Fruit fly (Drosophila melanogaster) whole organism, embryonic: ENCODE data around the gene CG14326.

Source experiments
- Ada2b ChIP-seq: fragments of 200-800 bp; sonication (Bioruptor generic); IDR thresholded peaks from 2 replicates; pipeline ENCODE4 v1.3.6; 2022; ENCODE audit warnings: missing biosample characterization, missing genetic modification characterization
- Atf3 ChIP-seq: fragments of 200-800 bp; sonication (Bioruptor generic); optimal IDR thresholded peaks from 3 replicates; lab custom pipeline; 2016; ENCODE audit warnings: missing biosample characterization, missing genetic modification characterization
- CG12219 ChIP-seq: fragments of 200-800 bp; sonication (Bioruptor generic); optimal IDR thresholded peaks from 3 replicates; lab custom pipeline; 2018; ENCODE audit warnings: missing biosample characterization, mild to moderate bottlenecking, missing genetic modification characterization
- CG13624 ChIP-seq: fragments of 200-800 bp; sonication (Bioruptor generic); optimal IDR thresholded peaks from 2 replicates; lab custom pipeline; 2016; ENCODE audit warnings: missing biosample characterization, missing genetic modification characterization
- CG13775 ChIP-seq: fragments of 200-800 bp; sonication (Bioruptor generic); optimal IDR thresholded peaks from 3 replicates; lab custom pipeline; 2017; ENCODE audit warnings: missing biosample characterization, mild to moderate bottlenecking, missing genetic modification characterization
- CG14014 ChIP-seq: fragments of 200-800 bp; sonication (Bioruptor generic); IDR thresholded peaks from 2 replicates; pipeline ENCODE4 v1.3.6; 2022; ENCODE audit warnings: missing biosample characterization, missing genetic modification characterization
- CG14441 ChIP-seq: fragments of 200-800 bp; sonication (Bioruptor generic); IDR thresholded peaks from 2 replicates; pipeline ENCODE4 v1.3.6; 2022; ENCODE audit warnings: missing biosample characterization, missing genetic modification characterization
- CG14710 ChIP-seq: fragments of 200-800 bp; sonication (Bioruptor generic); optimal IDR thresholded peaks from 3 replicates; lab custom pipeline; 2019; ENCODE audit warnings: missing biosample characterization, mild to moderate bottlenecking, missing genetic modification characterization, moderate library complexity
- CG15073 ChIP-seq: fragments of 200-800 bp; sonication (Bioruptor generic); optimal IDR thresholded peaks from 2 replicates; lab custom pipeline; 2016; ENCODE audit warnings: missing biosample characterization, missing genetic modification characterization
- CG15269 ChIP-seq: fragments of 200-800 bp; sonication (Bioruptor generic); optimal IDR thresholded peaks from 2 replicates; lab custom pipeline; 2018; ENCODE audit warnings: missing biosample characterization, mild to moderate bottlenecking, missing genetic modification characterization, moderate library complexity
- CG17612 ChIP-seq: fragments of 200-800 bp; sonication (Bioruptor generic); IDR thresholded peaks from 2 replicates; pipeline ENCODE4 v1.3.6; 2022; ENCODE audit warnings: missing biosample characterization, missing genetic modification characterization
- CG31365 ChIP-seq: fragments of 200-800 bp; sonication (Bioruptor generic); optimal IDR thresholded peaks from 2 replicates; lab custom pipeline; 2018; ENCODE audit warnings: missing biosample characterization, mild to moderate bottlenecking, missing genetic modification characterization
- CG3726 ChIP-seq: fragments of 200-800 bp; sonication (Bioruptor generic); IDR thresholded peaks from 3 replicates; pipeline ENCODE4, ENCODE4 v1.3.6; 2022; ENCODE audit warnings: missing biosample characterization, missing genetic modification characterization
- CG42726 ChIP-seq: fragments of 200-800 bp; sonication (Bioruptor generic); IDR thresholded peaks from 2 replicates; pipeline ENCODE4 v1.3.6; 2022; ENCODE audit warnings: missing biosample characterization, missing genetic modification characterization; ENCODE audit not compliant: partially characterized antibody
- CG4328 ChIP-seq: fragments of 200-800 bp; sonication (Bioruptor generic); optimal IDR thresholded peaks from 3 replicates; lab custom pipeline; 2017; ENCODE audit warnings: missing biosample characterization, missing genetic modification reagents, missing genetic modification characterization
- CG4404 ChIP-seq: fragments of 200-800 bp; sonication (Bioruptor generic); IDR thresholded peaks from 2 replicates; pipeline ENCODE4 v1.3.6; 2022; ENCODE audit warnings: missing biosample characterization, missing genetic modification characterization
- CG6272 ChIP-seq: fragments of 200-800 bp; sonication (Bioruptor generic); IDR thresholded peaks from 2 replicates; pipeline ENCODE4 v1.3.6; 2022; ENCODE audit warnings: missing biosample characterization, missing genetic modification characterization
- CG7839 ChIP-seq: fragments of 200-800 bp; sonication (Bioruptor generic); optimal IDR thresholded peaks from 3 replicates; lab custom pipeline; 2018; ENCODE audit warnings: missing biosample characterization, mild to moderate bottlenecking, missing genetic modification characterization, moderate library complexity
- CG7987 ChIP-seq: fragments of 200-800 bp; sonication (Bioruptor generic); optimal IDR thresholded peaks from 2 replicates; lab custom pipeline; 2018; ENCODE audit warnings: missing biosample characterization, mild to moderate bottlenecking, missing genetic modification characterization, moderate library complexity
- CG8089 ChIP-seq: fragments of 200-800 bp; sonication (Bioruptor generic); optimal IDR thresholded peaks from 3 replicates; lab custom pipeline; 2016; ENCODE audit warnings: missing biosample characterization, missing genetic modification characterization
- Deaf1 ChIP-seq: fragments of 200-800 bp; optimal IDR thresholded peaks from 3 replicates; lab custom pipeline; 2019; ENCODE audit warnings: missing biosample characterization, mild to moderate bottlenecking, missing genetic modification characterization, moderate library complexity
- Dip2 ChIP-seq: fragments of 200-800 bp; sonication (Bioruptor generic); IDR thresholded peaks from 2 replicates; pipeline ENCODE4 v1.3.6; 2022; ENCODE audit warnings: missing biosample characterization, missing genetic modification characterization
- Ets97D ChIP-seq: fragments of 200-800 bp; sonication (Bioruptor generic); optimal IDR thresholded peaks from 3 replicates; lab custom pipeline; 2016; ENCODE audit warnings: missing biosample characterization, missing genetic modification characterization
- Hr51 ChIP-seq, 2 experiments: fragments of 200-800 bp; sonication (Bioruptor generic); optimal IDR thresholded peaks; 2 replicates in 1 of 2; 3 replicates in 1 of 2; lab custom pipeline; 2016 to 2018; ENCODE audit warnings: missing biosample characterization in 2 of 2, missing genetic modification characterization in 2 of 2, mild to moderate bottlenecking in 1 of 2, moderate library complexity in 1 of 2
- Lhr ChIP-seq: fragments of 200-800 bp; sonication (Bioruptor generic); optimal IDR thresholded peaks from 3 replicates; lab custom pipeline; 2017; ENCODE audit warnings: mild to moderate bottlenecking, missing biosample characterization, missing genetic modification reagents, missing genetic modification characterization
- Lpt ChIP-seq: fragments of >200 bp; optimal IDR thresholded peaks from 2 replicates; lab custom pipeline; 2018; ENCODE audit warnings: missing biosample characterization, missing genetic modification characterization
- Myb ChIP-seq: fragments of 200-800 bp; sonication (Bioruptor generic); optimal IDR thresholded peaks from 2 replicates; lab custom pipeline; 2016; ENCODE audit warnings: missing biosample characterization, missing genetic modification characterization
- Oaz ChIP-seq: fragments of 200-800 bp; sonication (Bioruptor generic); IDR thresholded peaks from 2 replicates; pipeline ENCODE4 v1.3.6; 2022; ENCODE audit warnings: missing biosample characterization, missing genetic modification characterization
- Side ChIP-seq: fragments of 200-800 bp; sonication (Bioruptor generic); optimal IDR thresholded peaks from 2 replicates; lab custom pipeline; 2016; ENCODE audit warnings: missing biosample characterization, missing genetic modification characterization
- Six4 ChIP-seq: fragments of 200-800 bp; sonication (Bioruptor generic); optimal IDR thresholded peaks from 2 replicates; lab custom pipeline; 2016; ENCODE audit warnings: missing biosample characterization, missing genetic modification characterization
- az2 ChIP-seq: fragments of 200-800 bp; sonication (Bioruptor generic); optimal IDR thresholded peaks from 3 replicates; lab custom pipeline; 2016; ENCODE audit warnings: missing biosample characterization, missing genetic modification characterization
- bsh ChIP-seq, 2 experiments: fragments of 200-800 bp; sonication (Bioruptor generic); optimal IDR thresholded peaks; 2 replicates each; lab custom pipeline; 2017 to 2018; ENCODE audit warnings: mild to moderate bottlenecking in 2 of 2, missing biosample characterization in 2 of 2, missing genetic modification characterization in 2 of 2, moderate library complexity in 1 of 2
- cad ChIP-seq: fragments of >200 bp; optimal IDR thresholded peaks from 2 replicates; lab custom pipeline; 2017; ENCODE audit warnings: missing biosample characterization, missing genetic modification characterization
- cato ChIP-seq: fragments of 200-800 bp; sonication (Bioruptor generic); optimal IDR thresholded peaks from 2 replicates; lab custom pipeline; 2016; ENCODE audit warnings: missing biosample characterization, missing genetic modification characterization, borderline replicate concordance
- chn ChIP-seq: fragments of 200-800 bp; sonication (Bioruptor generic); optimal IDR thresholded peaks from 2 replicates; lab custom pipeline; 2016; ENCODE audit warnings: missing biosample characterization, missing genetic modification characterization
- crol ChIP-seq: fragments of 200-800 bp; sonication (Bioruptor generic); IDR thresholded peaks from 2 replicates; pipeline ENCODE4 v1.3.6; 2022; ENCODE audit warnings: missing biosample characterization, missing genetic modification characterization
- en ChIP-seq: fragments of 200-800 bp; sonication (Bioruptor generic); optimal IDR thresholded peaks from 2 replicates; lab custom pipeline; 2016; ENCODE audit warnings: missing biosample characterization, missing genetic modification characterization
- fd96Cb ChIP-seq: fragments of 200-800 bp; sonication (Bioruptor generic); optimal IDR thresholded peaks from 2 replicates; lab custom pipeline; 2018; ENCODE audit warnings: missing biosample characterization, mild to moderate bottlenecking, missing genetic modification characterization, moderate library complexity
- gsb-n ChIP-seq: fragments of 200-800 bp; sonication (Bioruptor generic); optimal IDR thresholded peaks from 3 replicates; lab custom pipeline; 2018; ENCODE audit warnings: missing biosample characterization, mild to moderate bottlenecking, missing genetic modification characterization
- her ChIP-seq: fragments of 200-800 bp; sonication (Bioruptor generic); optimal IDR thresholded peaks from 2 replicates; lab custom pipeline; 2016; ENCODE audit warnings: missing biosample characterization, missing genetic modification characterization
- odd ChIP-seq: fragments of 200-800 bp; sonication (Bioruptor generic); optimal IDR thresholded peaks from 2 replicates; lab custom pipeline; 2017; ENCODE audit warnings: missing biosample characterization, mild to moderate bottlenecking, missing genetic modification characterization
- pzg ChIP-seq: fragments of 200-800 bp; sonication (Bioruptor generic); optimal IDR thresholded peaks from 3 replicates; lab custom pipeline; 2018; ENCODE audit warnings: missing biosample characterization, mild to moderate bottlenecking, missing genetic modification characterization, moderate library complexity
- rib ChIP-seq: fragments of 200-800 bp; sonication (Bioruptor generic); IDR thresholded peaks from 2 replicates; pipeline ENCODE4 v1.3.6; 2022; ENCODE audit warnings: missing biosample characterization, missing genetic modification characterization
- sd ChIP-seq: fragments of 200-800 bp; sonication (Bioruptor generic); optimal IDR thresholded peaks from 3 replicates; lab custom pipeline; 2018; ENCODE audit warnings: missing biosample characterization, mild to moderate bottlenecking, missing genetic modification characterization, moderate library complexity
- sens-2 ChIP-seq: fragments of 200-800 bp; sonication (Bioruptor generic); IDR thresholded peaks from 2 replicates; pipeline ENCODE4 v1.3.6; 2022; ENCODE audit warnings: missing biosample characterization, missing genetic modification characterization
- seq ChIP-seq: fragments of 200-800 bp; sonication (Bioruptor generic); IDR thresholded peaks from 2 replicates; pipeline ENCODE4 v1.3.6; 2022; ENCODE audit warnings: missing biosample characterization, missing genetic modification characterization
- sima ChIP-seq: fragments of 200-800 bp; sonication (Bioruptor generic); optimal IDR thresholded peaks from 2 replicates; lab custom pipeline; 2016; ENCODE audit warnings: missing biosample characterization, missing genetic modification characterization
- tup ChIP-seq: fragments of 200-800 bp; sonication (Bioruptor generic); optimal IDR thresholded peaks from 2 replicates; lab custom pipeline; 2016; ENCODE audit warnings: missing biosample characterization, mild to moderate bottlenecking, missing genetic modification characterization, moderate library complexity
- twi ChIP-seq: fragments of 200-800 bp; optimal IDR thresholded peaks from 2 replicates; lab custom pipeline; 2019; ENCODE audit warnings: missing biosample characterization, mild to moderate bottlenecking, missing genetic modification characterization, moderate library complexity
- wor ChIP-seq: fragments of 200-800 bp; sonication (Bioruptor generic); IDR thresholded peaks from 2 replicates; pipeline ENCODE4 v1.3.6; 2022; ENCODE audit warnings: missing biosample characterization, missing genetic modification characterization

CG14326 gene

dm6 chr3R:17583658-17584460 is 35.0 kb upstream of the CG14326 start (continued):
- TF ChIP-seq rib (no peak), Dip2 (GFP tag; lab: Robert Waterston, UW) (no peak), Lhr (GFP tag; lab: Kevin White, UChicago) (no peak), Ets97D (no peak), az2 (peak; percentile 55), CG31365 (tag; lab: Kevin White, UChicago) (no peak), seq (0 out of 2 replicates have a peak, but pooled peaks have one; percentile 11), CG3726 (0 out of 3 replicates have a peak, but pooled peaks have one; percentile 45), CG15269 (tag; lab: Kevin White, UChicago) (peak; percentile 32), pzg (GFP tag; lab: Kevin White, UChicago) (no peak), gsb-n (tag; lab: Kevin White, UChicago) (peak; percentile 61), CG4328 (no peak), CG14710 (tag; lab: Kevin White, UChicago) (peak; percentile 76), CG12219 (GFP tag; lab: Kevin White, UChicago) (peak; percentile 22), cad (no peak), bsh (GFP tag; optimal IDR thresholded peaks at IDR 0.05; lab: Kevin White, UChicago) (peak in 1 of 2 experiments; percentile 85), CG14441 (GFP tag; lab: Robert Waterston, UW) (no peak), twi (tag; lab: Kevin White, UChicago) (peak; percentile 23), en (GFP tag; lab: Kevin White, UChicago) (no peak), Atf3 (GFP tag; lab: Kevin White, UChicago) (no peak), Oaz (GFP tag; lab: Robert Waterston, UW) (no peak), sd (tag; lab: Kevin White, UChicago) (peak; percentile 18), tup (GFP tag; lab: Kevin White, UChicago) (no peak), CG7987 (no peak), crol (GFP tag; lab: Robert Waterston, UW) (peak; percentile 77), CG14014 (GFP tag; lab: Robert Waterston, UW) (no peak), CG42726 (no peak), CG13775 (GFP tag; lab: Kevin White, UChicago) (no peak), Six4 (GFP tag; lab: Kevin White, UChicago) (peak; percentile 24), sens-2 (GFP tag; lab: Robert Waterston, UW) (no peak), CG4404 (GFP tag; lab: Robert Waterston, UW) (peak; percentile 46; the same call in 1 of the 2 replicates), sima (GFP tag; lab: Kevin White, UChicago) (no peak), Myb (no peak), Side (no peak), CG13624 (GFP tag; lab: Kevin White, UChicago) (no peak), wor (GFP tag; lab: Robert Waterston, UW) (peak; percentile 23; the same call in 1 of the 2 replicates), cato (GFP tag; lab: Kevin White, UChicago) (peak; percentile 1), Ada2b (GFP tag; lab: Robert Waterston, UW) (peak; percentile 31; the same call in 1 of the 2 replicates), fd96Cb (peak; percentile 68), CG17612 (GFP tag; lab: Robert Waterston, UW) (no peak), odd (no peak), CG6272 (GFP tag; lab: Robert Waterston, UW) (no peak), chn (GFP tag; lab: Kevin White, UChicago) (peak; percentile 0), Lpt (GFP tag; lab: Kevin White, UChicago) (no peak), CG8089 (GFP tag; lab: Kevin White, UChicago) (no peak), Deaf1 (tag; lab: Kevin White, UChicago) (no peak), Hr51 (GFP tag; optimal IDR thresholded peaks at IDR 0.05; lab: Kevin White, UChicago) (peak in 1 of 2 experiments; percentile 56), CG7839 (peak; percentile 57), her (GFP tag; lab: Kevin White, UChicago) (no peak), CG15073 (GFP tag; lab: Kevin White, UChicago) (no peak)
